Worm (Caenorhabditis elegans): ENCODE data around the gene D1046.18.

Gene D1046.18

ce11 chrIV:8893746-8894145 is 36.3 kb upstream of the D1046.18 start, which contains the start of gene rad-54.L2:
TSS of gene rad-54.L2 (plus strand) at chrIV:8894077.
- TF ChIP-seq lin-15B (tag; optimal IDR thresholded peaks at IDR 0.05) (peak; percentile 72), nhr-23 (tag; optimal IDR thresholded peaks at IDR 0.05) (peak; percentile 18), pha-4 (tag; optimal IDR thresholded peaks at IDR 0.05) (peak; percentile 99), jun-1 (tag; optimal IDR thresholded peaks at IDR 0.05) (peak; percentile 26), eor-1 (tag; optimal IDR thresholded peaks at IDR 0.05) (no peak), nhr-25 (tag; optimal IDR thresholded peaks at IDR 0.05) (peak; percentile 71), R02D3.7 (tag; optimal IDR thresholded peaks at IDR 0.05) (no peak), nhr-76 (tag; optimal IDR thresholded peaks at IDR 0.05) (no peak), egl-5 (tag; optimal IDR thresholded peaks at IDR 0.05) (peak; percentile 69), nhr-11 (tag; optimal IDR thresholded peaks at IDR 0.05) (peak; percentile 6), ama-1 (optimal IDR thresholded peaks at IDR 0.05) (peak; percentile 20), pqm-1 (tag; optimal IDR thresholded peaks at IDR 0.05) (peak; percentile 46), nfya-1 (tag; optimal IDR thresholded peaks at IDR 0.05; ENCODE audit: insufficient read depth) (peak; percentile 74), elt-2 (tag; optimal IDR thresholded peaks at IDR 0.05) (peak; percentile 60), lin-39 (tag; optimal IDR thresholded peaks at IDR 0.05) (peak; percentile 28), ceh-28 (tag; optimal IDR thresholded peaks at IDR 0.05) (peak; percentile 54), hmg-11 (tag; optimal IDR thresholded peaks at IDR 0.05) (peak; percentile 22), ztf-4 (tag; optimal IDR thresholded peaks at IDR 0.05) (peak; percentile 57), daf-12 (tag; optimal IDR thresholded peaks at IDR 0.05) (no peak)

- peak; percentile 12 for TF ChIP-seq elt-2 (tag; optimal IDR thresholded peaks at IDR 0.05)
- no peak for TF ChIP-seq lin-39 (tag; optimal IDR thresholded peaks at IDR 0.05)
Measured at ce11 chrIV:8901346-8901745, 28.7 kb upstream of the D1046.18 start, which contains the start of gene C27B7.5. TSS of gene C27B7.5 (plus strand) at chrIV:8901646.

- TF ChIP-seq pqm-1 (tag; optimal IDR thresholded peaks at IDR 0.05) = no peak
- no peak for TF ChIP-seq zag-1 (tag; optimal IDR thresholded peaks at IDR 0.05)
- no peak for TF ChIP-seq ceh-82 (tag; optimal IDR thresholded peaks at IDR 0.05)
- TF ChIP-seq snpc-4 (tag; optimal IDR thresholded peaks at IDR 0.05) = no peak
- no peak for TF ChIP-seq fos-1 (tag; optimal IDR thresholded peaks at IDR 0.05)
- TF ChIP-seq ceh-9 (tag; optimal IDR thresholded peaks at IDR 0.05) = no peak
- TF ChIP-seq fkh-2 (tag; optimal IDR thresholded peaks at IDR 0.05) = no peak
- no peak for TF ChIP-seq ama-1 (optimal IDR thresholded peaks at IDR 0.05)
- no peak for TF ChIP-seq lsy-12 (tag; optimal IDR thresholded peaks at IDR 0.05)
- TF ChIP-seq ZK546.5 (tag; optimal IDR thresholded peaks at IDR 0.05) = no peak
- no peak for TF ChIP-seq elt-3 (tag; optimal IDR thresholded peaks at IDR 0.05)
- no peak for TF ChIP-seq hmg-11 (tag; optimal IDR thresholded peaks at IDR 0.05)
- TF ChIP-seq lin-15B (tag; optimal IDR thresholded peaks at IDR 0.05) = no peak
- no peak for TF ChIP-seq sea-2 (GFP tag; optimal IDR thresholded peaks at IDR 0.05)
- no peak for TF ChIP-seq nhr-23 (tag; optimal IDR thresholded peaks at IDR 0.05)
Measured at ce11 chrIV:8906164-8906563, 23.9 kb upstream of the D1046.18 start, which contains the start of gene C27B7.6. TSS of gene C27B7.6 (minus strand) at chrIV:8906345.

ce11 chrIV:8906743-8907142 is 23.3 kb upstream of the D1046.18 start, which contains the start of gene C27B7.7:
TSS of gene C27B7.7 (plus strand) at chrIV:8907043.
- TF ChIP-seq ama-1 (optimal IDR thresholded peaks at IDR 0.05) = no peak
- no peak for TF ChIP-seq daf-12 (tag; optimal IDR thresholded peaks at IDR 0.05)
- no peak for TF ChIP-seq unc-62 (GFP tag; optimal IDR thresholded peaks at IDR 0.05)

- TF ChIP-seq jun-1 (tag; optimal IDR thresholded peaks at IDR 0.05) (no peak), nhr-237 (tag; optimal IDR thresholded peaks at IDR 0.05) (no peak), snpc-4 (tag; optimal IDR thresholded peaks at IDR 0.05) (no peak), nhr-67 (tag; optimal IDR thresholded peaks at IDR 0.05) (no peak), fos-1 (tag; optimal IDR thresholded peaks at IDR 0.05) (no peak), ztf-4 (tag; optimal IDR thresholded peaks at IDR 0.05) (no peak), nhr-28 (tag; optimal IDR thresholded peaks at IDR 0.05) (no peak), ceh-16 (tag; optimal IDR thresholded peaks at IDR 0.05) (no peak), nhr-77 (tag; optimal IDR thresholded peaks at IDR 0.05) (no peak), elt-2 (tag; optimal IDR thresholded peaks at IDR 0.05) (no peak), daf-12 (tag; optimal IDR thresholded peaks at IDR 0.05) (no peak)
Measured at ce11 chrIV:8914187-8914586, 15.9 kb upstream of the D1046.18 start.
